Worm (Caenorhabditis elegans): ENCODE data around the gene ttr-16.

The ttr-16 gene

DNA sequence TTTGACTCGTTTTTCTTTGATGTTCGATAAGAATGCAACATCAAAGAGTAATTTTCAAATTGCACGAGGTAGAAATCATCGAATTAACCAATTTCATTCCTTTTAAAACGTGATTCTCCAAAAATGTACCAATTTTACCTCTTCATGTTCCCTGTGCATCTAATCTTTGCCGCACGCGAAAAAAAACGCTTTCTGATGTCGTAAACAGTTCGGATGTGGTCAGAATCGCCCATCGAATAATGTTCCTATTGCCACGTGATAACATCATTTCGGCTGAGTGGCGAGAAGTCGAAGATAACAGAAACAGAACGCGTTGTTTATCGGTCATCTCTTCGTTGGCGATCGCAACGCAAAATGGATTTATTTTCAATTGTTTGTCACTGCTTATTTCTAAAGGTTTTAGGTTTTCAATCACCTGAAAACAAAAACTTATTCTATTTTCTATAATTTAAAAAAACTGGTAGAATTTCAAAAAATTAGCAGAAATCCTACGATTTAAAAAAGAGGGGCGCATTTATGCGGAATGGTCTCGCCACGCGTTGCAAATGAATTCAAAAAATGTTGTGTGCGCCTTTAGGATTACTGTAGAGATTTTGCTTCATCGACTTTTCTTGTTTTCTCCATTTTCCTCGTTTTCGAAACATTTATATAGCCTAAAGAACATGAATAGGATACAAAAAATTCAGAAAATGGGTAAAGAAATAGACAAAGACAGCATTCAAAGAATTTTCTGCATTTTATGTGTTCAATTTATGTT lies 42.2 kb downstream of the ttr-16 start, which contains the start of gene mogs-1:
Gene mogs-1, minus strand, starts transcription at position 417 of the 757 bp plus-strand sequence.
- TF ChIP-seq nhr-11 (tag; optimal IDR thresholded peaks at IDR 0.05) (no peak), T23F11.4 (GFP tag; optimal IDR thresholded peaks at IDR 0.05) (no peak), nfya-1 (tag; optimal IDR thresholded peaks at IDR 0.05) (no peak), hlh-15 (tag; optimal IDR thresholded peaks at IDR 0.05) (no peak), dve-1 (tag; optimal IDR thresholded peaks at IDR 0.05) (no peak), lin-11 (tag; optimal IDR thresholded peaks at IDR 0.05) (no peak), mec-3 (tag; optimal IDR thresholded peaks at IDR 0.05; ENCODE audit: borderline replicate concordance) (no peak), madf-2 (tag; optimal IDR thresholded peaks at IDR 0.05) (no peak), sox-4 (tag; optimal IDR thresholded peaks at IDR 0.05) (no peak), npax-4 (tag; optimal IDR thresholded peaks at IDR 0.05) (no peak), ceh-31 (tag; optimal IDR thresholded peaks at IDR 0.05) (no peak), sdc-2 (tag; optimal IDR thresholded peaks at IDR 0.05) (no peak), ttx-3 (tag; optimal IDR thresholded peaks at IDR 0.05) (no peak)

ce11 chrIV:11019962-11020550 lies 43.9 kb downstream of the ttr-16 start, which contains the start of gene F13H10.8:
Gene F13H10.8, plus strand, starts transcription at chrIV:11020517.
- TF ChIP-seq unc-42 (tag; optimal IDR thresholded peaks at IDR 0.05) (peak; percentile 82), madf-2 (tag; optimal IDR thresholded peaks at IDR 0.05) (no peak), Y22D7AL.16 (tag; optimal IDR thresholded peaks at IDR 0.05) (no peak), ceh-19 (GFP tag; optimal IDR thresholded peaks at IDR 0.05) (no peak), tbx-7 (tag; optimal IDR thresholded peaks at IDR 0.05) (peak; percentile 25), unc-3 (GFP tag; conservative IDR thresholded peaks at IDR 0.05) (no peak), unc-3 (tag; optimal IDR thresholded peaks at IDR 0.05) (no peak), syd-9 (tag; optimal IDR thresholded peaks at IDR 0.05) (no peak), pqm-1 (tag; optimal IDR thresholded peaks at IDR 0.05) (no peak), elt-2 (tag; optimal IDR thresholded peaks at IDR 0.05) (peak; percentile 73), tbx-2 (tag; optimal IDR thresholded peaks at IDR 0.05) (peak; percentile 37), ttx-3 (tag; optimal IDR thresholded peaks at IDR 0.05) (no peak), ceh-2 (tag; optimal IDR thresholded peaks at IDR 0.05) (no peak), T23F11.4 (GFP tag; optimal IDR thresholded peaks at IDR 0.05) (no peak), ceh-14 (tag; optimal IDR thresholded peaks at IDR 0.05) (peak; percentile 14), sox-2 (GFP tag; IDR thresholded peaks at IDR 0.05) (no peak), nhr-11 (tag; optimal IDR thresholded peaks at IDR 0.05) (no peak)

ce11 chrIV:11015881-11016280 lies 48.1 kb downstream of the ttr-16 start, which contains the start of gene F13H10.3:
Gene F13H10.3, minus strand, starts transcription at chrIV:11015953.
- no peak for TF ChIP-seq odd-2 (tag; optimal IDR thresholded peaks at IDR 0.05)
- TF ChIP-seq C08G9.2 (tag; optimal IDR thresholded peaks at IDR 0.05), result no peak
- TF ChIP-seq elt-2 (tag; optimal IDR thresholded peaks at IDR 0.05), result peak; percentile 25

All from whole organism, late embryonic.